Worm (Caenorhabditis elegans): ENCODE results near the gene cah-5.
A peak's percentile ranks its signal among the peaks of the same experiment; 100 is the strongest.

cah-5 gene

ce11 chrX:7068400-7068799 lies 48.6 kb downstream of the cah-5 start, which contains the start of gene pdi-6 (continued):
- TF ChIP-seq dpff-1 (tag; optimal IDR thresholded peaks at IDR 0.05) (no peak), ztf-18 (tag; optimal IDR thresholded peaks at IDR 0.05) (peak; percentile 65), K12H6.12 (tag; optimal IDR thresholded peaks at IDR 0.05) (peak; percentile 87), ztf-25 (GFP tag; IDR thresholded peaks at IDR 0.05) (no peak), ceh-27 (GFP tag; optimal IDR thresholded peaks at IDR 0.05) (peak; percentile 92), C17E4.6 (GFP tag; IDR thresholded peaks at IDR 0.05) (no peak)

All from whole organism, young adult.